Fruit fly (Drosophila melanogaster) S2 (cell line): ENCODE measurements around the gene CG17803.
"Not testable (repeated sequence)": the region's sequence is repeated elsewhere in the genome, so short reads cannot be mapped to it uniquely, and the experiment has no call there.

Experiments
- CG8478 ChIP-seq: fragments of >200 bp; optimal IDR thresholded peaks from 2 replicates; lab custom pipeline; 2018
- CTCF ChIP-seq, 2 experiments: fragments of >200 bp; optimal IDR thresholded peaks; 2 replicates each; lab custom pipeline; 2018

CG17803 gene

DNA sequence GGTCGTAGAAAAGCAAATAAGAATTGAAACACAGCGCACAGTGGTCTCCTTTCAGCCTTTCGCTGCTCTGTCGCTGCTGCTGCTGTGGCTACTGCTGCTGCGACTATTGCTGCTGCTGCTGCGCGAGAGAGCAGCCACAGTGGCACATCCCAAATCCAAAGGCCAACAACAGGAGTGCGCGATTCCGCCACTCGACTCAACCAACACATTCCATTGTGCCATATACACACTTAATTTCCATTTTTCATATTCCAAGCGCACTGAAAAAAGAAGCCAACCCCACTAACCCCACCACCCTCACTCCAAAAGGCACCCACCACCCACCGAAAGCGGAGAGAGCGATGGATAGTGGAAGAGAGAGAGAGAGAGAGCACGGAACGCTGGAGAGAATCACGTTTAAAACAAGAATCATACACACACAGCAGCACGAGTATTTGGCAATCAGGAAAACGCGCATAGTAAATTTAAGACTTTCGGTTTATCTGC is 25.2 kb downstream of the CG17803 start:
- TF ChIP-seq CG8478 (no peak), CTCF (optimal IDR thresholded peaks at IDR 0.05; lab: Kevin White, UChicago) (no peak)

DNA sequence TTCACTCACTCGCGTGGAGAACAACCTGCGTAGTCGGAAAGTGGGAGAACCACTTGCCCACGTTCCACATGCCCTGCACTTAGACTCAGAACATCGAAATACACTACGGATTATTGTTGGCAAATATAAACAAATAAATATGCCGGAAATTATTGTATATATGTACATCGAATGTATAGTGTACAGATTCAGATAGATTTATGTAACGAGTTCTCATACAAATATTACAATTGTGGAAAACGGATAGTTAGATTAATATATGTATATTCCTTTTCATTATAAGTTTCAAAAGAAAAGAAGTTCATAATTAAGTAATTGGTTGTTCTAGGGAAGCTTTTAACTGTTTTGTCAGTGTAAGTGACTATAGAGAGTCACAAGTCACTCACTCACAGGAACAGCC is 26.8 kb downstream of the CG17803 start:
- TF ChIP-seq CTCF (optimal IDR thresholded peaks at IDR 0.05; lab: Kevin White, UChicago) (no peak), CG8478 (no peak)

DNA sequence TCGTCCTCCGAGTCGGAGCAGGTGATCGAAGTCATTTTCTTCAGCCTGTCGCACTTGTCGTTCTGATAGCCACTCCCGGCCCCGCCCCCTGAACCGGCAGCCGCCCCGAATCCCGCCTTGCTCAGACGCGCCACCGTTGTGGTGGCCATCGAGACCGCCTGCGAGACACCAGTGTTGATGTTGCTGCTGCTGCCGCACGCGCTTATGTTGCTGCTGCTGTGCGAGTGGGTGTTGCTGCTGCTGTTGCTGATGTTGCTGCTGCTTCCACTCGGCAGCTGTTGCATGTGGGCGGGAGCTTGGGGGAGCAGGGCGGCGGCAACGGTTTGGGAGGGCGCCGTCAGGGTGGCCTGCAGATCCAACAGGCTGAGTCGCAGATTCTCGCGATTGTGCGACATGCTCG is 27.4 kb downstream of the CG17803 start:
- no peak for TF ChIP-seq CTCF (optimal IDR thresholded peaks at IDR 0.05; lab: Kevin White, UChicago)
- no peak for TF ChIP-seq CG8478

DNA sequence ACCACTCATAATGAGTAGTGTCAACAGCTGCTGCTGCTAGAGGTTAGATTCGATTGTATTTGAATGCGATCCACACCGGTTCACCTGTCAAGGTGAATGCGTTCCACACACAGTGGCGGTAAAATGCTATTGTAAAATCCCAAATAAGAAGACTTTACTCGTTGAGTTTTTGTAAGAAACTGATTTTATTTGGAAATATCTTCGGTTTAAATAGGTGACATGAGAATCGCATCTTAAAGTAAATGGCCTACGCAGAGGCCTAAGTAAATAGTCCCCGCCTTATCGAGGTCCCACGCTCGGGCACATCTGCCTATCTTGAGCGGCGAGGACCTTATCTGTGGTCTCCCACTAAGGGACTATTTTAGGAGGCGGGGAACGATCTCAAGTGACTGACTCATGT is 38.2 kb downstream of the CG17803 start, which contains the start of gene TyrR:
Gene TyrR, minus strand, starts transcription at position 101 of the 400 bp plus-strand sequence.
- TF ChIP-seq CTCF (optimal IDR thresholded peaks at IDR 0.05; lab: Kevin White, UChicago); CG8478: not testable (repeated sequence)

DNA sequence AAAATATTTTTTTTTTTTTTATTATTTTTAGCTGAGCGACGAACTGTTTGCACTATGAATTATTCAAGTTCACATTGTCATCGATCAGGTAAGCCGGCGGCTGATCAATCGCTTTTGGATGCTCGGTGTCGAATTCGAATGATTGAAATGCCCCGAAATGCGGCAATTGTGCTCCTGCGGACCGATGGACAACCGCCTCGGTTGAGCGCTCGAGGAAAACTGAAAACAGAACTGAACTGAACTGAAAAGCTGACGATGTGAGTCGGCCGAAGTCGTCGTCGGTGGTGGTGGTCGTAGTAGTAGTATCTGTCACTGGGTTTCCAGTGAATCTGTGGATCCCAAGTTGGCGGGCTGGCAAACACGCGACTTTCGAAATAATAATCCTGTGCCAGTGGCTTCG is 39.1 kb downstream of the CG17803 start:
- TF ChIP-seq CG8478 (no peak), CTCF (optimal IDR thresholded peaks at IDR 0.05; lab: Kevin White, UChicago) (no peak)

DNA sequence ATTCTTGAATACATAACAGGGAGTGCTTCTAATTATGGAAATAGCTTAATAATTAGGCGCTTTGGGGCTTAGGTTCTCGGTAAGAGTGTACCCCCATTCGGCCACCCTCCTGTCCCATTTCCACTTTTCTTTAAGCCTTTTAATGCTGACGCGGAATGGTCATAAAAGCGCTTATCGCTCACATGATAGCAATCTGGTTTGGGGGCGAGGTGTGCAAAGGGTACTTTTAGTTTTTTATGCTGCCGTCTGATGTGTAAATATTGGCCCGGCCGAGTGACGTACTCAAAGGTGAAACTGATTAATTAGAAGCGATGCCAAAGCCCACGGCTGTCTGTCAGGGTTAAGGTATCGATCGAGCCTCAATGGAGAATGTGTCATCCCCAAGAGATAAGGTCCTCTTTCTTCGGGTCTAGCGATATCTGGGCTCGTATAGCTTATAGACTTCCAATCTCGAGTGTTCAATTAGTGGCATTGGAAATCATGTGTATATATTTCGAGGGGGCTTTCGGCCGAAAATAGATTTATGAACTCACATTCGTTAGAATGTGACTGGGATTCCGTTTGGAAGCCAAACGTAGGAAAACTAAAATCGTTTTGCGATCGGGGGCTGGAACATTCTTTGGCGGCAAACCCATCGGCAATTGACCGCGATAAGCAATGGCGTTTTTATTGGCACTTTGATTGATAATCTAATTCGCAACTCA is 41.4 kb downstream of the CG17803 start:
- TF ChIP-seq CTCF (optimal IDR thresholded peaks at IDR 0.05; lab: Kevin White, UChicago): no peak
- TF ChIP-seq CG8478: no peak

DNA sequence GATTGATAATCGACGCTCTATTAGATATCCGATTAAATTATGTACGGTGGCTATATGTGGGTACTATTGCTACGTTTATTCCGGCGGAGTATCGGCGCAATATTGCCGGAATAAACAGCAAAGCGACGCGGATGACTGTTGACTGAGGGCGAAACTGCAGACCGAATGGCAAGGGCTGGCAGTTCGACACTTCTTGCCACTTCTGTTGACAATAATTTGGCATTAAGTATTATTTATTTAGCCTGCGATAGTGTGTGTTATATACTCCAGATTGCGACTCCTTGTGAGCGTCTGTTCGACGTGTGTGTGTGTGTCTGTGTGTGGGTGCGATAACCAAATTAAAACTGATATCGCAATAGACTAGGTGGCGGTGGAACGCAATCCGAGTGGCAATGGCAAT is 42.4 kb downstream of the CG17803 start:
- TF ChIP-seq CG8478: no peak
- no peak for TF ChIP-seq CTCF (optimal IDR thresholded peaks at IDR 0.05; lab: Kevin White, UChicago)
